Fruit fly (Drosophila melanogaster): ENCODE data around the gene CCT2.

dm6 chrX:9066802-9067489 is 22.4 kb upstream of the CCT2 start:
- TF ChIP-seq Sox100B (GFP tag; optimal IDR thresholded peaks at IDR 0.05): peak; percentile 0
- no peak for TF ChIP-seq Mrtf (GFP tag; IDR thresholded peaks at IDR 0.05)
- TF ChIP-seq shn (GFP tag; optimal IDR thresholded peaks at IDR 0.05): no peak
- no peak for TF ChIP-seq tna (GFP tag; IDR thresholded peaks at IDR 0.05; ENCODE audit: partially characterized antibody)
- no peak for TF ChIP-seq gsb (GFP tag; IDR thresholded peaks at IDR 0.05)
- TF ChIP-seq Lpt (GFP tag; optimal IDR thresholded peaks at IDR 0.05): no peak
- TF ChIP-seq Six4 (GFP tag; optimal IDR thresholded peaks at IDR 0.05): no peak
- no peak for TF ChIP-seq psq (GFP tag; optimal IDR thresholded peaks at IDR 0.05)
- TF ChIP-seq prd (optimal IDR thresholded peaks at IDR 0.05): no peak
- TF ChIP-seq prd (GFP tag; IDR thresholded peaks at IDR 0.05): peak; percentile 54; the same call in 2 of the 3 replicates
- no peak for TF ChIP-seq CG10654 (GFP tag; optimal IDR thresholded peaks at IDR 0.05)
- no peak for TF ChIP-seq Hey (tag; optimal IDR thresholded peaks at IDR 0.05)
- TF ChIP-seq her (GFP tag; optimal IDR thresholded peaks at IDR 0.05): no peak
